Worm (Caenorhabditis elegans) whole organism, late embryonic: ENCODE measurements around the gene C17C3.6.

Experiments
- C08G9.2 ChIP-seq: sonication (generic microtip); optimal IDR thresholded peaks from 2 replicates; lab custom pipeline; 2016; ENCODE audit warnings: mild to moderate bottlenecking, missing genetic modification characterization, moderate library complexity, missing compliant biosample characterization
- C38D4.7 ChIP-seq: fragments of 200-800 bp; sonication (Bioruptor generic); optimal IDR thresholded peaks from 2 replicates; lab custom pipeline; 2018; ENCODE audit warnings: mild to moderate bottlenecking, missing genetic modification characterization, moderate library complexity, missing compliant biosample characterization
- K09A11.1 ChIP-seq: sonication (generic microtip); optimal IDR thresholded peaks from 2 replicates; lab custom pipeline; 2017; ENCODE audit warnings: antibody characterized with exemption, mild to moderate bottlenecking, missing genetic modification characterization, missing compliant biosample characterization; ENCODE audit not compliant: insufficient read depth
- T23F11.4 ChIP-seq: fragments of 200-800 bp; sonication (Bioruptor generic); optimal IDR thresholded peaks from 2 replicates; lab custom pipeline; 2018; ENCODE audit warnings: mild to moderate bottlenecking, missing genetic modification characterization, missing compliant biosample characterization
- Y22D7AL.16 ChIP-seq: sonication (generic microtip); optimal IDR thresholded peaks from 2 replicates; lab custom pipeline; 2016; ENCODE audit warnings: missing genetic modification characterization, missing compliant biosample characterization
- ahr-1 ChIP-seq: sonication (generic microtip); optimal IDR thresholded peaks from 2 replicates; lab custom pipeline; 2016; ENCODE audit warnings: missing genetic modification characterization, missing compliant biosample characterization
- ama-1 ChIP-seq: fragments of 150-350 bp; optimal IDR thresholded peaks from 2 replicates; lab custom pipeline; 2014
- ceh-14 ChIP-seq: sonication (generic microtip); optimal IDR thresholded peaks from 2 replicates; lab custom pipeline; 2016; ENCODE audit warnings: missing genotype, missing genetic modification characterization, missing compliant biosample characterization
- ceh-19 ChIP-seq: fragments of 200-800 bp; sonication (Bioruptor generic); optimal IDR thresholded peaks from 2 replicates; lab custom pipeline; 2018; ENCODE audit warnings: mild to moderate bottlenecking, missing genetic modification characterization, missing compliant biosample characterization
- ceh-24 ChIP-seq: sonication (generic microtip); optimal IDR thresholded peaks from 2 replicates; lab custom pipeline; 2016; ENCODE audit warnings: mild to moderate bottlenecking, missing genetic modification characterization, missing compliant biosample characterization
- ceh-45 ChIP-seq: fragments of 200-800 bp; sonication (Bioruptor generic); IDR thresholded peaks from 2 replicates; pipeline ENCODE4 v1.3.6; 2022; ENCODE audit warnings: missing genetic modification reagents, missing genetic modification characterization, missing compliant biosample characterization
- ceh-48 ChIP-seq: sonication (generic microtip); optimal IDR thresholded peaks from 2 replicates; lab custom pipeline; 2016; ENCODE audit warnings: missing genetic modification characterization, inconsistent platforms, missing compliant biosample characterization
- ceh-9 ChIP-seq: sonication (generic microtip); optimal IDR thresholded peaks from 2 replicates; lab custom pipeline; 2016; ENCODE audit warnings: mild to moderate bottlenecking, missing genetic modification characterization, inconsistent platforms, missing compliant biosample characterization
- dmd-4 ChIP-seq: sonication (generic microtip); optimal IDR thresholded peaks from 2 replicates; lab custom pipeline; 2016; ENCODE audit warnings: borderline replicate concordance, missing genetic modification characterization, missing compliant biosample characterization
- elt-2 ChIP-seq: sonication (generic microtip); optimal IDR thresholded peaks from 2 replicates; lab custom pipeline; 2016; ENCODE audit warnings: missing genetic modification reagents, missing genetic modification characterization, missing compliant biosample characterization
- elt-4 ChIP-seq: sonication (generic microtip); optimal IDR thresholded peaks from 2 replicates; lab custom pipeline; 2016; ENCODE audit warnings: missing genetic modification characterization, missing compliant biosample characterization
- fkh-10 ChIP-seq: fragments of 150-350 bp; optimal IDR thresholded peaks from 2 replicates; lab custom pipeline; 2014; ENCODE audit warnings: missing biosample characterization, missing genetic modification reagents, missing genetic modification characterization
- hlh-13 ChIP-seq: fragments of 200-800 bp; sonication (Bioruptor generic); optimal IDR thresholded peaks from 2 replicates; lab custom pipeline; 2018; ENCODE audit warnings: mild to moderate bottlenecking, missing genetic modification characterization, missing compliant biosample characterization
- hlh-30 ChIP-seq: sonication (generic microtip); optimal IDR thresholded peaks from 2 replicates; lab custom pipeline; 2017; ENCODE audit warnings: antibody characterized with exemption, missing genetic modification characterization, missing compliant biosample characterization; ENCODE audit not compliant: insufficient read depth
- hlh-8 ChIP-seq: sonication (generic microtip); optimal IDR thresholded peaks from 2 replicates; lab custom pipeline; 2016; ENCODE audit warnings: missing genotype, missing genetic modification characterization, missing compliant biosample characterization
- madf-2 ChIP-seq: sonication (generic microtip); optimal IDR thresholded peaks from 2 replicates; lab custom pipeline; 2017; ENCODE audit warnings: missing genetic modification characterization, missing compliant biosample characterization
- nhr-11 ChIP-seq: fragments of 150-350 bp; optimal IDR thresholded peaks from 2 replicates; lab custom pipeline; 2014; ENCODE audit warnings: missing biosample characterization, missing genetic modification characterization
- nhr-232 ChIP-seq: sonication (generic microtip); optimal IDR thresholded peaks from 2 replicates; lab custom pipeline; 2016; ENCODE audit warnings: missing genetic modification characterization, missing compliant biosample characterization
- npax-4 ChIP-seq: sonication (generic microtip); optimal IDR thresholded peaks from 2 replicates; lab custom pipeline; 2016; ENCODE audit warnings: missing genetic modification characterization, missing compliant biosample characterization
- pha-4 ChIP-seq: fragments of 150-350 bp; optimal IDR thresholded peaks from 2 replicates; lab custom pipeline; 2018; ENCODE audit warnings: missing biosample characterization, missing genetic modification reagents, missing genetic modification characterization
- pros-1 ChIP-seq: fragments of 150-350 bp; optimal IDR thresholded peaks from 2 replicates; lab custom pipeline; 2014; ENCODE audit warnings: missing biosample characterization, missing genetic modification reagents, missing genetic modification characterization
- rnt-1 ChIP-seq: sonication (generic microtip); optimal IDR thresholded peaks from 2 replicates; lab custom pipeline; 2016; ENCODE audit warnings: missing genetic modification characterization, missing compliant biosample characterization
- sdc-2 ChIP-seq: sonication (generic microtip); optimal IDR thresholded peaks from 2 replicates; lab custom pipeline; 2016; ENCODE audit warnings: missing genotype, missing genetic modification characterization, missing compliant biosample characterization
- sox-2 ChIP-seq: fragments of 200-800 bp; sonication (Bioruptor generic); IDR thresholded peaks from 2 replicates; pipeline ENCODE4 v1.3.6; 2022; ENCODE audit warnings: missing genetic modification reagents, missing genetic modification characterization, missing compliant biosample characterization
- tbx-7 ChIP-seq: sonication (generic microtip); optimal IDR thresholded peaks from 2 replicates; lab custom pipeline; 2016; ENCODE audit warnings: missing genotype, missing genetic modification characterization, missing compliant biosample characterization
- unc-3 ChIP-seq, 2 experiments: fragments of 200-800 bp in 1 of 2; sonication (Bioruptor generic) in 1 of 2; sonication (generic microtip) in 1 of 2; conservative IDR thresholded peaks in 1 of 2; optimal IDR thresholded peaks in 1 of 2; 2 replicates each; pipeline versions ENCODE4 v1.3.6 to Lab custom; 2016 to 2022; ENCODE audit warnings: missing compliant biosample characterization in 2 of 2, missing genetic modification characterization in 2 of 2, missing genetic modification reagents in 1 of 2

The C17C3.6 gene

ce11 chrII:5547442-5547894 is 2.4 kb upstream of the C17C3.6 start, which contains the start of gene acdh-2:
Gene acdh-2 (minus strand): TSS chrII:5547492.
- no peak for TF ChIP-seq pros-1 (tag; lab: Kevin White, UChicago)
- TF ChIP-seq hlh-30 (tag; lab: Kevin White, UChicago): no peak
- TF ChIP-seq C38D4.7 (GFP tag; lab: Kevin White, UChicago): no peak
- no peak for TF ChIP-seq ceh-24 (tag; lab: Kevin White, UChicago)
- no peak for TF ChIP-seq ahr-1 (tag; lab: Kevin White, UChicago)

DNA sequence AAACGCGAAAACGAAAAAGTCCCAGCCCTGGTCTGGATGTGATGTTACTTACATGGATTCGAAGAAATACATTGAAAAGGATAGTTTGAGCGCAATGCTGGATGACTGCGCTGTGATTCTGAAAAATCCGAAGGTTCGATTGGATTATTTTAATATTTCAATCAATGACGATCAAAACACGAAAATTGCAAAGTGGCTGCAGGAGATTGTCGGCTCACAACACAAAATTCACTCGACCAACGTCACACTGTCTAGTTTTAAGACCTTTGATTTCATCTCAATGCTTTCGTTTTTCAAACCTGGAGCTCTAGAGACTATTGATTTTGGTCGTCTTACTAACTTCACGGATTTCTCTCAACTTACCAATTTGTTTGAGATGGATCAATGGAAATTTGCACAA is 1.7 kb downstream of the C17C3.6 start, which contains the start of gene C17C3.5:
Gene C17C3.5 (plus strand): TSS at position 301 of the 400 bp plus-strand sequence.
- TF ChIP-seq pha-4: no peak
- no peak for TF ChIP-seq ahr-1 (tag; lab: Kevin White, UChicago)
- TF ChIP-seq sdc-2 (tag; lab: Kevin White, UChicago): no peak
- no peak for TF ChIP-seq nhr-11
- no peak for TF ChIP-seq C08G9.2 (tag; lab: Kevin White, UChicago)
- TF ChIP-seq hlh-8: no peak
- no peak for TF ChIP-seq dmd-4
- no peak for TF ChIP-seq npax-4 (tag; lab: Kevin White, UChicago)
- TF ChIP-seq T23F11.4 (GFP tag; lab: Kevin White, UChicago): no peak
- no peak for TF ChIP-seq elt-4
- no peak for TF ChIP-seq ceh-9 (tag; lab: Kevin White, UChicago)
- TF ChIP-seq hlh-13 (GFP tag; lab: Kevin White, UChicago): no peak
- TF ChIP-seq, all 69 proteins: peak for 0

- TF ChIP-seq ceh-24 (tag; lab: Kevin White, UChicago) (no peak), hlh-8 (no peak), rnt-1 (tag; lab: Kevin White, UChicago) (no peak), Y22D7AL.16 (tag; lab: Kevin White, UChicago) (no peak), sdc-2 (tag; lab: Kevin White, UChicago) (no peak), pros-1 (tag; lab: Kevin White, UChicago) (no peak), fkh-10 (no peak), ceh-45 (GFP tag; lab: Robert Waterston, UW) (no peak), unc-3 (GFP tag; conservative IDR thresholded peaks at IDR 0.05; lab: Robert Waterston, UW) (no peak), unc-3 (tag; optimal IDR thresholded peaks at IDR 0.05; lab: Kevin White, UChicago) (no peak), madf-2 (tag; lab: Kevin White, UChicago) (no peak), ama-1 (lab: Kevin White, UChicago) (no peak), T23F11.4 (GFP tag; lab: Kevin White, UChicago) (no peak), nhr-232 (tag; lab: Kevin White, UChicago) (no peak)
These were observed 3.7 kb downstream of the C17C3.6 start for ce11 chrII:5553531-5553930.

ce11 chrII:5554317-5554716 is 4.5 kb downstream of the C17C3.6 start, which contains the start of gene ins-12:
Gene ins-12 (plus strand): TSS chrII:5554617.
- TF ChIP-seq sox-2 (GFP tag; lab: Robert Waterston, UW) (no peak), K09A11.1 (tag; lab: Kevin White, UChicago) (no peak), elt-2 (tag; lab: Kevin White, UChicago) (no peak), T23F11.4 (GFP tag; lab: Kevin White, UChicago) (no peak), hlh-8 (no peak), C08G9.2 (tag; lab: Kevin White, UChicago) (no peak), ceh-48 (no peak), ceh-19 (GFP tag; lab: Kevin White, UChicago) (no peak), elt-4 (no peak), pros-1 (tag; lab: Kevin White, UChicago) (no peak), ceh-14 (tag; lab: Kevin White, UChicago) (no peak)

ce11 chrII:5554788-5555187 is 4.9 kb downstream of the C17C3.6 start:
- TF ChIP-seq npax-4 (tag; lab: Kevin White, UChicago): no peak
- no peak for TF ChIP-seq tbx-7
- TF ChIP-seq C38D4.7 (GFP tag; lab: Kevin White, UChicago): no peak
- no peak for TF ChIP-seq madf-2 (tag; lab: Kevin White, UChicago)
